Fruit fly (Drosophila melanogaster): ENCODE results near the gene CG1677.

The CG1677 gene

DNA sequence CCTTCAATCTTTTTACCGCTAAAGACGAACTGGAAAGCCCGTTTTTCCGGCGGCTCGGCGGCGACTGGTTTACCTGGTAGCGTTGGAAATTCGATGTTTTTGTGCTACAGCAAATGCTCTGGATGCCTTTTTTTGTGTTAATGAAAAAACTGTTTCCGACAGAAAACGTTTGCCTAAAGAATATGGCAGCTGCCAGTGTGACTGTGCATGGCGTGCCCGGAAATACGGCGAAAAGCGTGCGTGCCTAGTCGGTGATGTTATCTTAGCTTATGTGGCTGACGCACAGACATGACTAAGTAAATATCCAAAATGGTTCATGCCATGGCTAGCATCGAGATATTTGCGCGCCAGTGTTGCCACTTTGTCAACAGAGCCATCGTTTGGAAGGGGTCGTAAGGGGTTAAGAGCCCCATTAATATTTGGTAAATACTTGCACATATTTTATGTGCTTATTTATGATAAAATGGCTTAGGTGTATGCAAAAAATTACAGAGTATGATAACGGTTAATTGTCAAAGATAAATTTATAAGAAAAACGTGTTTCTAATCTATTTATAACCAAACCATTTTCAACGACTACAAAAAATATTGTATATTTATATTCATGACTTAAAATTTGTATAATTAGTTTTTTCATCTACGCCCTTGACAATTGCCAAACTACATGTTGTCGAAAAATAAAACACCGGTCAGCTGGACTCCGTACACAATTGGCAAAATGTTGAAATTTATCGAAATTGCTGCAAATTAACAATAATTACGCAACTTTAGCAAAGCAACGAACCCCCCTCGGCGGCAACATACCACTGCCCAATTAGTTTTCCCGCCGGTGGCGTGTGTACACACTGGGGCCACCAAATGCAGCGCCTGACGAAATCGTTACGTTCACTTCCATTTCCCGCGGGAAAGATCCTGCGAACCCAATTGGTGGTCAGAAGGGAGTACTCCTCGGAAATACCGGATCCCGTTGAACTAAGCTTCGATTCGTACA is 119.3 kb downstream of the CG1677 start, which contains the start of gene CG2059 (continued):
- no peak for TF ChIP-seq CG6792 (GFP tag; optimal IDR thresholded peaks at IDR 0.05)
- TF ChIP-seq CG11902 (GFP tag; optimal IDR thresholded peaks at IDR 0.05) = peak; percentile 6
- TF ChIP-seq svp (GFP tag) = peak; percentile 83
- no peak for TF ChIP-seq CG16779 (tag; optimal IDR thresholded peaks at IDR 0.05)
- no peak for TF ChIP-seq Ets96B (tag; optimal IDR thresholded peaks at IDR 0.05)
- TF ChIP-seq Lpt (GFP tag; optimal IDR thresholded peaks at IDR 0.05) = no peak
- no peak for TF ChIP-seq Eip75B (GFP tag; optimal IDR thresholded peaks at IDR 0.05)
- no peak for TF ChIP-seq CG7368 (GFP tag; optimal IDR thresholded peaks at IDR 0.05)
- peak; percentile 41 for TF ChIP-seq pdm3 (GFP tag; optimal IDR thresholded peaks at IDR 0.05)
- TF ChIP-seq CG8119 (GFP tag; IDR thresholded peaks at IDR 0.05) = peak; percentile 29; the same call in 1 of the 3 replicates
- peak; percentile 54 for TF ChIP-seq lz (GFP tag; optimal IDR thresholded peaks at IDR 0.05)
- TF ChIP-seq CG8632 (GFP tag; optimal IDR thresholded peaks at IDR 0.05) = no peak
- no peak for TF ChIP-seq CG3919 (GFP tag; optimal IDR thresholded peaks at IDR 0.05)
- TF ChIP-seq CG6163 (GFP tag; IDR thresholded peaks at IDR 0.05) = peak; percentile 36; the same call in 1 of the 3 replicates
- no peak for TF ChIP-seq achi (GFP tag; optimal IDR thresholded peaks at IDR 0.05)
- TF ChIP-seq Sox102F (GFP tag; optimal IDR thresholded peaks at IDR 0.05) = peak; percentile 27
- TF ChIP-seq net (GFP tag; optimal IDR thresholded peaks at IDR 0.05) = no peak
- TF ChIP-seq Eip93F (GFP tag; optimal IDR thresholded peaks at IDR 0.05) = peak; percentile 29
- TF ChIP-seq Sox15 (GFP tag; optimal IDR thresholded peaks at IDR 0.05) = peak; percentile 12
- peak; percentile 56 for TF ChIP-seq Smox (GFP tag; optimal IDR thresholded peaks at IDR 0.05)
- peak; percentile 42 for TF ChIP-seq OdsH (GFP tag; optimal IDR thresholded peaks at IDR 0.05)
- TF ChIP-seq cyc (GFP tag; optimal IDR thresholded peaks at IDR 0.05) = peak; percentile 42
- TF ChIP-seq esn (GFP tag; optimal IDR thresholded peaks at IDR 0.05) = peak; percentile 35
- peak; percentile 99 for TF ChIP-seq vri (GFP tag; optimal IDR thresholded peaks at IDR 0.05)

- no peak for TF ChIP-seq Eip93F (GFP tag; optimal IDR thresholded peaks at IDR 0.05)
- TF ChIP-seq CG32006 (GFP tag; optimal IDR thresholded peaks at IDR 0.05) = no peak
- 0 out of 3 replicates have a peak, but pooled peaks have one; percentile 12 for TF ChIP-seq CG8119 (GFP tag; IDR thresholded peaks at IDR 0.05)
- no peak for TF ChIP-seq acj6 (GFP tag; optimal IDR thresholded peaks at IDR 0.05)
Observed at dm6 chrX:7285410-7285809, 120.2 kb downstream of the CG1677 start.

DNA sequence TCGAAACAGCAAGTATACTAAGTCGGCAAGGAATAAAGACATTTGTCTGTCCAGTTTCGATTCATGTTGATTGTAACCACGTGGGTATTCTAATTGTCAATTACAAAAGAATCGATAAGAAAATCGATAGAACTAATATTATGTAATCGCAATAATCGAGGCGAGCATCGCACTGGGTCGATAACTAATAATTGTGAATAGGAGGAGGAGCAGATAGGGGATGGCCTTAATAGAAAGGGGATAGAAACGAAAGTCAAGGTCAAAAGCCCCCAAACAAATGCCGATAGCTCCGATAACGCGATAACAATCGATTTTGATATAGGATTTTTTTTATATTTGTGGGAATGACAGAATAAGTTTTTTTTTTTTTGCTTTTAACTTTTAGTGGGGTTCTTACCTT is 120.6 kb downstream of the CG1677 start:
- TF ChIP-seq Sox14 (GFP tag; optimal IDR thresholded peaks at IDR 0.05) (no peak), ss (GFP tag; optimal IDR thresholded peaks at IDR 0.05) (no peak), CG11902 (GFP tag; optimal IDR thresholded peaks at IDR 0.05) (no peak), dac (GFP tag; optimal IDR thresholded peaks at IDR 0.05) (no peak), acj6 (GFP tag; optimal IDR thresholded peaks at IDR 0.05) (no peak), CG4318 (GFP tag; optimal IDR thresholded peaks at IDR 0.05) (no peak), Eip75B (GFP tag; optimal IDR thresholded peaks at IDR 0.05) (no peak), Gug (GFP tag; IDR thresholded peaks at IDR 0.05) (no peak), CG3032 (tag; optimal IDR thresholded peaks at IDR 0.05) (no peak), CG10631 (GFP tag; optimal IDR thresholded peaks at IDR 0.05) (no peak), CG16779 (tag; optimal IDR thresholded peaks at IDR 0.05) (no peak), lz (GFP tag; optimal IDR thresholded peaks at IDR 0.05) (no peak), CG34406 (GFP tag; optimal IDR thresholded peaks at IDR 0.05) (no peak), CG11762 (GFP tag; optimal IDR thresholded peaks at IDR 0.05; ENCODE audit: insufficient read depth) (no peak)

dm6 chrX:7277038-7277437 is 128.6 kb downstream of the CG1677 start:
- TF ChIP-seq fkh (GFP tag; optimal IDR thresholded peaks at IDR 0.05) = peak; percentile 82
- no peak for TF ChIP-seq CG6792 (GFP tag; optimal IDR thresholded peaks at IDR 0.05)
- no peak for TF ChIP-seq CG7368 (GFP tag; optimal IDR thresholded peaks at IDR 0.05)
- TF ChIP-seq Lpt (GFP tag; optimal IDR thresholded peaks at IDR 0.05) = no peak
- TF ChIP-seq svp (GFP tag) = peak; percentile 63
- TF ChIP-seq Eip78C (GFP tag) = peak; percentile 31

Data from whole organism, prepupa.